Worm (Caenorhabditis elegans): Measurements from ENCODE around the gene mlt-9.

DNA sequence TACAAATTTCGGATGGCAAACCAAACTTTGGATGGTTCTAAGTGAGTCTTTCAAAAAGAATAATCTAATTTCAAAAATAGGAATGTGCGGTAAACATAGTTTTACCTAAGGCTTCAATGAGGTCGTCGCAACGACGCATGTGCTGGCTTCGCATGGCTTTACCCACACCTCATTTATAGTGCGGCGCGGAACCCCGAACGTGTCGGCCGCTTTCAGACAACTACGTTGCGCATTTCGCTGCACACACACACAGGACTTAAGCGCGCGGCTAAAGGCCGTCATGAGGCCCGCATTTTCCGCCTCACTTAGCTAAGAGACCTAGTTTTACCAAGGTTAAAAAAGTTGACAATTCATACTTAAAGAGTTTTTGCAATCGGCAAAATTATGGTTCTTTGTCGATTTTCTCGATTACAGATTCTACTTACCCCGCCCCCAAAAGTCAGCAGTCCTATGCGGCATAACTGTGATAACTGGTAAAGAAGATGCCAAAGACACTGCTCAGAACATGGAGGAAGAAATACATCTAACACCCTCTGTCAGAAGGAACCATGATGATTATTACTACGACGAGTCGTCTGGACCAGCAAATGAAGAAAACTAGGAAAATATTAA lies 14.7 kb downstream of the mlt-9 start:
- TF ChIP-seq unc-62 (GFP tag; optimal IDR thresholded peaks at IDR 0.05) (no peak), pha-4 (tag; optimal IDR thresholded peaks at IDR 0.05) (no peak), nhr-28 (tag; optimal IDR thresholded peaks at IDR 0.05) (no peak), ham-2 (GFP tag; optimal IDR thresholded peaks at IDR 0.05) (no peak), mab-5 (tag; optimal IDR thresholded peaks at IDR 0.05) (no peak), nhr-76 (tag; optimal IDR thresholded peaks at IDR 0.05) (no peak)
